Fruit fly (Drosophila melanogaster) whole organism, embryonic: ENCODE measurements around the gene MED22.

Experiments
- Antp ChIP-seq: fragments of 200-800 bp; sonication (Bioruptor generic); optimal IDR thresholded peaks from 3 replicates; lab custom pipeline; 2016; ENCODE audit warnings: missing biosample characterization, missing genetic modification characterization
- B-H2 ChIP-seq: fragments of 200-800 bp; sonication (Bioruptor generic); optimal IDR thresholded peaks from 2 replicates; lab custom pipeline; 2018; ENCODE audit warnings: missing biosample characterization, mild to moderate bottlenecking, missing genetic modification characterization
- CG10209 ChIP-seq: fragments of 200-800 bp; sonication (Bioruptor generic); optimal IDR thresholded peaks from 3 replicates; lab custom pipeline; 2017; ENCODE audit warnings: missing biosample characterization, mild to moderate bottlenecking, missing genetic modification characterization, missing genetic modification reagents
- CG10366 ChIP-seq: fragments of 200-800 bp; sonication (Bioruptor generic); IDR thresholded peaks from 2 replicates; pipeline ENCODE4 v1.3.6; 2022; ENCODE audit warnings: missing biosample characterization, missing genetic modification characterization
- CG10654 ChIP-seq: fragments of 200-800 bp; sonication (Bioruptor generic); optimal IDR thresholded peaks from 2 replicates; lab custom pipeline; 2016; ENCODE audit warnings: missing biosample characterization, missing genetic modification characterization
- CG12769 ChIP-seq: fragments of 200-800 bp; sonication (Bioruptor generic); optimal IDR thresholded peaks from 2 replicates; lab custom pipeline; 2019; ENCODE audit warnings: missing biosample characterization, mild to moderate bottlenecking, missing genetic modification characterization, moderate library complexity
- CG16779 ChIP-seq: fragments of 200-800 bp; sonication (Bioruptor generic); IDR thresholded peaks from 2 replicates; pipeline ENCODE4 v1.3.6; 2022; ENCODE audit warnings: missing biosample characterization, missing genetic modification characterization
- CG16863 ChIP-seq: fragments of 200-800 bp; sonication (Bioruptor generic); optimal IDR thresholded peaks from 3 replicates; lab custom pipeline; 2016; ENCODE audit warnings: missing biosample characterization, missing genetic modification characterization
- CG18011 ChIP-seq: fragments of 200-800 bp; sonication (Bioruptor generic); optimal IDR thresholded peaks from 2 replicates; lab custom pipeline; 2017; ENCODE audit warnings: missing biosample characterization, missing genetic modification characterization, mild to moderate bottlenecking, moderate library complexity, missing genotype
- CG2120 ChIP-seq: fragments of 200-800 bp; sonication (Bioruptor generic); optimal IDR thresholded peaks from 3 replicates; lab custom pipeline; 2016; ENCODE audit warnings: missing biosample characterization, missing genetic modification characterization
- CG2202 ChIP-seq: fragments of 200-800 bp; sonication (Bioruptor generic); optimal IDR thresholded peaks from 2 replicates; lab custom pipeline; 2018; ENCODE audit warnings: missing biosample characterization, mild to moderate bottlenecking, missing genetic modification characterization
- CG43689 ChIP-seq: fragments of 200-800 bp; sonication (Bioruptor generic); IDR thresholded peaks from 2 replicates; pipeline ENCODE4 v1.3.6; 2022; ENCODE audit warnings: missing biosample characterization, missing genetic modification characterization
- CG4707 ChIP-seq: fragments of 200-800 bp; sonication (Bioruptor generic); optimal IDR thresholded peaks from 2 replicates; lab custom pipeline; 2018; ENCODE audit warnings: missing biosample characterization, mild to moderate bottlenecking, missing genetic modification characterization, moderate library complexity
- CG5180 ChIP-seq: fragments of 200-800 bp; sonication (Bioruptor generic); optimal IDR thresholded peaks from 3 replicates; lab custom pipeline; 2017; ENCODE audit warnings: missing biosample characterization, missing genetic modification characterization, mild to moderate bottlenecking, moderate library complexity, missing genetic modification reagents
- CG5953 ChIP-seq: fragments of 200-800 bp; sonication (Bioruptor generic); IDR thresholded peaks from 2 replicates; pipeline ENCODE4 v1.3.6; 2022; ENCODE audit warnings: missing biosample characterization, missing genetic modification characterization
- CG6272 ChIP-seq: fragments of 200-800 bp; sonication (Bioruptor generic); IDR thresholded peaks from 2 replicates; pipeline ENCODE4 v1.3.6; 2022; ENCODE audit warnings: missing biosample characterization, missing genetic modification characterization
- CG6689 ChIP-seq: fragments of 200-800 bp; sonication (Bioruptor generic); IDR thresholded peaks from 2 replicates; pipeline ENCODE4 v1.3.6; 2022; ENCODE audit warnings: missing biosample characterization, missing genetic modification characterization
- CG7839 ChIP-seq: fragments of 200-800 bp; sonication (Bioruptor generic); optimal IDR thresholded peaks from 3 replicates; lab custom pipeline; 2018; ENCODE audit warnings: missing biosample characterization, mild to moderate bottlenecking, missing genetic modification characterization, moderate library complexity
- CG8290 ChIP-seq, 3 experiments: fragments of 200-800 bp; sonication (Bioruptor generic); optimal IDR thresholded peaks; 2 replicates each; lab custom pipeline; 2016 to 2019; ENCODE audit warnings: missing biosample characterization in 3 of 3, missing genetic modification characterization in 3 of 3, mild to moderate bottlenecking in 2 of 3, moderate library complexity in 1 of 3
- CG8359 ChIP-seq: fragments of 200-800 bp; sonication (Bioruptor generic); optimal IDR thresholded peaks from 2 replicates; lab custom pipeline; 2017; ENCODE audit warnings: missing biosample characterization, mild to moderate bottlenecking, missing genetic modification characterization, borderline replicate concordance
- CG8765 ChIP-seq: fragments of 200-800 bp; sonication (Bioruptor generic); IDR thresholded peaks from 2 replicates; pipeline ENCODE4 v1.3.6; 2022; ENCODE audit warnings: missing biosample characterization, missing genetic modification characterization
- CG9797 ChIP-seq: fragments of 200-800 bp; sonication (Bioruptor generic); optimal IDR thresholded peaks from 3 replicates; lab custom pipeline; 2018; ENCODE audit warnings: missing biosample characterization, mild to moderate bottlenecking, missing genetic modification characterization
- CTCF ChIP-seq: fragments of 200-800 bp; sonication (Bioruptor generic); optimal IDR thresholded peaks from 2 replicates; lab custom pipeline; 2017; ENCODE audit warnings: missing biosample characterization, mild to moderate bottlenecking, missing genetic modification characterization, moderate library complexity
- Dip3 ChIP-seq: fragments of 200-800 bp; sonication (Bioruptor generic); optimal IDR thresholded peaks from 3 replicates; lab custom pipeline; 2016; ENCODE audit warnings: missing biosample characterization, missing genetic modification characterization
- Fer1 ChIP-seq: fragments of 200-800 bp; sonication (Bioruptor generic); optimal IDR thresholded peaks from 2 replicates; lab custom pipeline; 2017; ENCODE audit warnings: missing biosample characterization, mild to moderate bottlenecking, missing genetic modification characterization
- Hand ChIP-seq: fragments of 200-800 bp; sonication (Bioruptor generic); optimal IDR thresholded peaks from 2 replicates; lab custom pipeline; 2017; ENCODE audit warnings: mild to moderate bottlenecking, missing biosample characterization, missing genetic modification reagents, missing genetic modification characterization
- Hmr ChIP-seq: fragments of 200-800 bp; sonication (Bioruptor generic); optimal IDR thresholded peaks from 3 replicates; lab custom pipeline; 2017; ENCODE audit warnings: mild to moderate bottlenecking, missing biosample characterization, missing genetic modification reagents, missing genetic modification characterization
- Hr3 ChIP-seq: fragments of 200-800 bp; sonication (Bioruptor generic); optimal IDR thresholded peaks from 3 replicates; lab custom pipeline; 2016; ENCODE audit warnings: missing biosample characterization, missing genetic modification characterization
- Hr51 ChIP-seq, 2 experiments: fragments of 200-800 bp; sonication (Bioruptor generic); optimal IDR thresholded peaks; 2 replicates in 1 of 2; 3 replicates in 1 of 2; lab custom pipeline; 2016 to 2018; ENCODE audit warnings: missing biosample characterization in 2 of 2, missing genetic modification characterization in 2 of 2, mild to moderate bottlenecking in 1 of 2, moderate library complexity in 1 of 2
- Mad ChIP-seq: fragments of 200-800 bp; sonication (Bioruptor generic); optimal IDR thresholded peaks from 2 replicates; lab custom pipeline; 2016; ENCODE audit warnings: missing biosample characterization, missing genetic modification characterization
- Myb ChIP-seq: fragments of 200-800 bp; sonication (Bioruptor generic); optimal IDR thresholded peaks from 2 replicates; lab custom pipeline; 2016; ENCODE audit warnings: missing biosample characterization, missing genetic modification characterization
- Optix ChIP-seq: fragments of 200-800 bp; sonication (Bioruptor generic); IDR thresholded peaks from 3 replicates; pipeline ENCODE4 v1.3.6; 2022; ENCODE audit warnings: missing biosample characterization, missing genetic modification characterization
- Sry-δ ChIP-seq: fragments of 200-800 bp; sonication (Bioruptor generic); optimal IDR thresholded peaks from 2 replicates; lab custom pipeline; 2016; ENCODE audit warnings: missing biosample characterization, missing genetic modification characterization
- Trl ChIP-seq, 3 experiments: fragments of >200 bp in 2 of 3; fragments of 200-800 bp in 1 of 3; sonication (Bioruptor generic) in 1 of 3; optimal IDR thresholded peaks; 2 replicates in 1 of 3; 3 replicates in 2 of 3; lab custom pipeline; 2016 to 2017; ENCODE audit warnings: missing biosample characterization in 1 of 3, missing genetic modification characterization in 1 of 3
- YL-1 ChIP-seq: fragments of 200-800 bp; sonication (Bioruptor generic); optimal IDR thresholded peaks from 3 replicates; lab custom pipeline; 2017; ENCODE audit warnings: missing biosample characterization, mild to moderate bottlenecking, missing genetic modification characterization
- ase ChIP-seq: fragments of 200-800 bp; sonication (Bioruptor generic); IDR thresholded peaks from 3 replicates; pipeline ENCODE4 v1.3.6; 2022; ENCODE audit warnings: missing biosample characterization, missing genetic modification characterization
- ash1 ChIP-seq: fragments of 200-800 bp; sonication (Bioruptor generic); optimal IDR thresholded peaks from 2 replicates; lab custom pipeline; 2018; ENCODE audit warnings: missing biosample characterization, mild to moderate bottlenecking, missing genetic modification characterization
- bab2 ChIP-seq: fragments of 200-800 bp; sonication (Bioruptor generic); optimal IDR thresholded peaks from 2 replicates; lab custom pipeline; 2016; ENCODE audit warnings: missing biosample characterization, missing genetic modification characterization
- bbx ChIP-seq: fragments of 200-800 bp; sonication (Bioruptor generic); IDR thresholded peaks from 2 replicates; pipeline ENCODE4 v1.3.6; 2022; ENCODE audit warnings: missing biosample characterization, missing genetic modification characterization; ENCODE audit not compliant: partially characterized antibody
- chif ChIP-seq, 2 experiments: fragments of 200-800 bp; sonication (Bioruptor generic); optimal IDR thresholded peaks; 3 replicates each; lab custom pipeline; 2016; ENCODE audit warnings: missing biosample characterization in 2 of 2, missing genetic modification characterization in 2 of 2
- ewg ChIP-seq: fragments of 200-800 bp; sonication (Bioruptor generic); optimal IDR thresholded peaks from 3 replicates; lab custom pipeline; 2017; ENCODE audit warnings: mild to moderate bottlenecking, missing biosample characterization, missing genetic modification reagents, missing genetic modification characterization
- eyg ChIP-seq: fragments of 200-800 bp; sonication (Bioruptor generic); optimal IDR thresholded peaks from 3 replicates; lab custom pipeline; 2016; ENCODE audit warnings: missing biosample characterization, missing genetic modification characterization
- fu2 ChIP-seq: fragments of 200-800 bp; sonication (Bioruptor generic); optimal IDR thresholded peaks from 2 replicates; lab custom pipeline; 2016; ENCODE audit warnings: missing biosample characterization, missing genetic modification characterization
- ham ChIP-seq: fragments of 200-800 bp; sonication (Bioruptor generic); IDR thresholded peaks from 2 replicates; pipeline ENCODE4 v1.3.6; 2022; ENCODE audit warnings: missing biosample characterization, missing genetic modification characterization
- lilli ChIP-seq: fragments of 200-800 bp; sonication (Bioruptor generic); optimal IDR thresholded peaks from 3 replicates; lab custom pipeline; 2016; ENCODE audit warnings: missing biosample characterization, missing genetic modification characterization
- sqz ChIP-seq: fragments of 200-800 bp; sonication (Bioruptor generic); optimal IDR thresholded peaks from 3 replicates; lab custom pipeline; 2018; ENCODE audit warnings: missing biosample characterization, mild to moderate bottlenecking, missing genetic modification characterization
- trem ChIP-seq: fragments of 200-800 bp; optimal IDR thresholded peaks from 3 replicates; lab custom pipeline; 2019; ENCODE audit warnings: missing biosample characterization, mild to moderate bottlenecking, missing genetic modification characterization, moderate library complexity
- tx ChIP-seq: fragments of 200-800 bp; sonication (Bioruptor generic); optimal IDR thresholded peaks from 2 replicates; lab custom pipeline; 2016; ENCODE audit warnings: missing biosample characterization, missing genetic modification characterization
- vnd ChIP-seq: fragments of 200-800 bp; sonication (Bioruptor generic); IDR thresholded peaks from 3 replicates; pipeline ENCODE4 v1.3.6; 2022; ENCODE audit warnings: missing biosample characterization, missing genetic modification characterization; ENCODE audit not compliant: partially characterized antibody

MED22 gene

dm6 chrX:900725-901345 is 27.1 kb upstream of the MED22 start (continued):
- TF ChIP-seq Mad (GFP tag; lab: Kevin White, UChicago) (peak; percentile 67), CG8359 (GFP tag; lab: Kevin White, UChicago) (no peak), CG12769 (tag; lab: Kevin White, UChicago) (peak; percentile 90), chif (GFP tag; optimal IDR thresholded peaks at IDR 0.05; lab: Kevin White, UChicago) (peak; percentile 61 to 82), CG18011 (GFP tag; lab: Kevin White, UChicago) (peak; percentile 56), Trl (optimal IDR thresholded peaks at IDR 0.05; lab: Kevin White, UChicago) (peak; percentile 71 to 78), Trl (GFP tag; optimal IDR thresholded peaks at IDR 0.05; lab: Kevin White, UChicago) (peak; percentile 83), CG6272 (GFP tag; lab: Robert Waterston, UW) (peak; percentile 55; the same call in 1 of the 2 replicates), ase (GFP tag; lab: Robert Waterston, UW) (peak; percentile 52; the same call in 1 of the 3 replicates), bbx (GFP tag; lab: Robert Waterston, UW) (no peak), CG8290 (GFP tag; optimal IDR thresholded peaks at IDR 0.05; lab: Kevin White, UChicago) (peak; percentile 61), CG8290 (tag; optimal IDR thresholded peaks at IDR 0.05; lab: Kevin White, UChicago) (peak in 1 of 2 experiments; percentile 95), CG43689 (peak; percentile 39; the same call in 1 of the 2 replicates), lilli (GFP tag; lab: Kevin White, UChicago) (peak; percentile 84), Myb (GFP tag; lab: Kevin White, UChicago) (peak; percentile 47), CG2120 (GFP tag; lab: Kevin White, UChicago) (peak; percentile 82), CG7839 (tag; lab: Kevin White, UChicago) (peak; percentile 86), Hand (GFP tag; lab: Kevin White, UChicago) (peak; percentile 62), CG2202 (tag; lab: Kevin White, UChicago) (peak; percentile 44), bab2 (GFP tag; lab: Kevin White, UChicago) (peak; percentile 76), CG5180 (GFP tag; lab: Kevin White, UChicago) (peak; percentile 74), vnd (no peak), CG8765 (GFP tag; lab: Robert Waterston, UW) (peak; percentile 44; the same call in 1 of the 2 replicates), B-H2 (GFP tag; lab: Kevin White, UChicago) (peak; percentile 30), CTCF (GFP tag; lab: Kevin White, UChicago) (peak; percentile 15), Fer1 (GFP tag; lab: Kevin White, UChicago) (peak; percentile 85), YL-1 (no peak), Dip3 (GFP tag; lab: Kevin White, UChicago) (peak; percentile 62), CG16863 (peak; percentile 60), Hmr (GFP tag; lab: Kevin White, UChicago) (peak; percentile 82), Antp (GFP tag; lab: Kevin White, UChicago) (peak; percentile 91), ash1 (GFP tag; lab: Kevin White, UChicago) (no peak), Hr3 (GFP tag; lab: Kevin White, UChicago) (peak; percentile 72), Sry-δ (peak; percentile 33), fu2 (GFP tag; lab: Kevin White, UChicago) (peak; percentile 42), CG9797 (GFP tag; lab: Kevin White, UChicago) (no peak), CG16779 (GFP tag; lab: Robert Waterston, UW) (no peak), ewg (GFP tag; lab: Kevin White, UChicago) (peak; percentile 70), CG10654 (GFP tag; lab: Kevin White, UChicago) (peak; percentile 80), CG10366 (GFP tag; lab: Robert Waterston, UW) (peak; percentile 75), CG5953 (peak; percentile 48; the same call in 1 of the 2 replicates), eyg (GFP tag; lab: Kevin White, UChicago) (peak; percentile 38), ham (no peak), CG6689 (GFP tag; lab: Robert Waterston, UW) (peak; percentile 84), tx (GFP tag; lab: Kevin White, UChicago) (peak; percentile 56), Optix (GFP tag; lab: Robert Waterston, UW) (peak; percentile 74; the same call in 2 of the 3 replicates), sqz (peak; percentile 51), CG4707 (GFP tag; lab: Kevin White, UChicago) (peak; percentile 54), trem (tag; lab: Kevin White, UChicago) (peak; percentile 52), Hr51 (GFP tag; optimal IDR thresholded peaks at IDR 0.05; lab: Kevin White, UChicago) (peak; percentile 41 to 86), CG10209 (peak; percentile 76)
